Worm (Caenorhabditis elegans): ENCODE measurements around the gene arp-6.
A peak's percentile ranks its signal among the peaks of the same experiment; 100 is the strongest.

ce11 chrII:8016761-8017160, 20.4 kb downstream of the arp-6 start:
- no peak for TF ChIP-seq unc-62 (GFP tag; optimal IDR thresholded peaks at IDR 0.05)
- TF ChIP-seq ama-1 (optimal IDR thresholded peaks at IDR 0.05), result peak; percentile 57
- TF ChIP-seq jun-1 (tag; optimal IDR thresholded peaks at IDR 0.05), result peak; percentile 83
- no peak for TF ChIP-seq daf-12 (tag; optimal IDR thresholded peaks at IDR 0.05)
- TF ChIP-seq nhr-76 (tag; optimal IDR thresholded peaks at IDR 0.05), result no peak
- TF ChIP-seq aly-2 (tag; optimal IDR thresholded peaks at IDR 0.05), result no peak
- peak; percentile 32 for TF ChIP-seq pha-4 (tag; optimal IDR thresholded peaks at IDR 0.05)
- peak in 2 of 3 experiments; percentile 46 to 59 for TF ChIP-seq elt-3 (tag; optimal IDR thresholded peaks at IDR 0.05)
- TF ChIP-seq nhr-23 (tag; optimal IDR thresholded peaks at IDR 0.05), result peak; percentile 96
